Worm (Caenorhabditis elegans) whole organism, L4/young adult: ENCODE results near the gene Y72A10A.1.

ENCODE experiments used
- W03F9.2 ChIP-seq: fragments of 150-350 bp; optimal IDR thresholded peaks from 2 replicates; lab custom pipeline; 2014; ENCODE audit warnings: missing biosample characterization, missing genetic modification characterization
- dao-5 ChIP-seq: sonication (generic microtip); optimal IDR thresholded peaks from 2 replicates; lab custom pipeline; 2016; ENCODE audit warnings: missing genotype, missing genetic modification characterization, moderate library complexity, missing compliant biosample characterization
- him-1 ChIP-seq: sonication (generic microtip); optimal IDR thresholded peaks from 2 replicates; lab custom pipeline; 2016; ENCODE audit warnings: missing genotype, missing genetic modification reagents, missing genetic modification characterization, missing compliant biosample characterization

ce11 chrX:6081793-6082192, 56.4 kb downstream of the Y72A10A.1 start:
- TF ChIP-seq dao-5 (tag; lab: Kevin White, UChicago): no peak
- no peak for TF ChIP-seq him-1
- TF ChIP-seq W03F9.2 (tag; lab: Kevin White, UChicago): no peak
